Fruit fly (Drosophila melanogaster) whole organism, prepupa: ENCODE measurements around the gene CG32409.

Experiments used
- CG10669 ChIP-seq: fragments of 200-800 bp; sonication (Bioruptor generic); optimal IDR thresholded peaks from 3 replicates; lab custom pipeline; 2018; ENCODE audit warnings: missing biosample characterization, mild to moderate bottlenecking, missing genetic modification characterization, moderate library complexity
- CG34406 ChIP-seq: fragments of 200-800 bp; sonication (Bioruptor generic); optimal IDR thresholded peaks from 3 replicates; lab custom pipeline; 2016; ENCODE audit warnings: missing biosample characterization, missing genetic modification characterization
- CG6276 ChIP-seq: fragments of 200-800 bp; sonication (Bioruptor generic); optimal IDR thresholded peaks from 2 replicates; lab custom pipeline; 2017; ENCODE audit warnings: missing biosample characterization, mild to moderate bottlenecking, missing genetic modification characterization
- CG7368 ChIP-seq: fragments of 200-800 bp; sonication (Bioruptor generic); optimal IDR thresholded peaks from 3 replicates; lab custom pipeline; 2016; ENCODE audit warnings: missing biosample characterization, missing genetic modification characterization
- CG9139 ChIP-seq: fragments of 200-800 bp; sonication (Bioruptor generic); optimal IDR thresholded peaks from 3 replicates; lab custom pipeline; 2017; ENCODE audit warnings: missing biosample characterization, mild to moderate bottlenecking, missing genetic modification characterization
- achi ChIP-seq: fragments of 200-800 bp; sonication (Bioruptor generic); optimal IDR thresholded peaks from 3 replicates; lab custom pipeline; 2016; ENCODE audit warnings: missing biosample characterization, missing genetic modification characterization
- vri ChIP-seq: fragments of 200-800 bp; sonication (Bioruptor generic); optimal IDR thresholded peaks from 3 replicates; lab custom pipeline; 2016; ENCODE audit warnings: missing biosample characterization, mild to moderate bottlenecking, missing genetic modification characterization

- TF ChIP-seq vri, result peak; percentile 3
- no peak for TF ChIP-seq CG7368
- peak; percentile 30 for TF ChIP-seq achi
- peak; percentile 30 for TF ChIP-seq CG34406 (GFP tag; lab: Kevin White, UChicago)
- TF ChIP-seq CG10669 (GFP tag; lab: Kevin White, UChicago), result peak; percentile 52
- TF ChIP-seq CG6276, result no peak
- TF ChIP-seq CG9139 (GFP tag; lab: Kevin White, UChicago), result peak; percentile 7
Measured at dm6 chr3L:5863868-5864413, 35.4 kb upstream of the CG32409 start.
